Worm (Caenorhabditis elegans) whole organism, L2 larva: ENCODE data around the gene Y66A7A.9.

ENCODE experiments used
- C34F6.9 ChIP-seq: fragments of 150-350 bp; optimal IDR thresholded peaks from 2 replicates; lab custom pipeline; 2014; ENCODE audit warnings: missing biosample characterization, missing genetic modification characterization
- ZK546.5 ChIP-seq: sonication (generic microtip); optimal IDR thresholded peaks from 2 replicates; lab custom pipeline; 2017; ENCODE audit warnings: missing biosample characterization, missing genetic modification characterization
- aly-2 ChIP-seq: fragments of 150-350 bp; optimal IDR thresholded peaks from 2 replicates; lab custom pipeline; 2014; ENCODE audit warnings: missing biosample characterization, missing genetic modification characterization
- blmp-1 ChIP-seq: sonication (generic microtip); optimal IDR thresholded peaks from 2 replicates; lab custom pipeline; 2017; ENCODE audit warnings: missing genetic modification characterization, mild to moderate bottlenecking, missing compliant biosample characterization, antibody characterized with exemption, moderate library complexity; ENCODE audit not compliant: insufficient read depth
- crh-2 ChIP-seq: sonication (generic microtip); optimal IDR thresholded peaks from 2 replicates; lab custom pipeline; 2017; ENCODE audit warnings: missing biosample characterization, missing genetic modification characterization
- dmd-4 ChIP-seq: sonication (generic microtip); optimal IDR thresholded peaks from 2 replicates; lab custom pipeline; 2017; ENCODE audit warnings: missing biosample characterization, missing genetic modification characterization
- elt-1 ChIP-seq: fragments of 150-350 bp; optimal IDR thresholded peaks from 2 replicates; lab custom pipeline; 2014; ENCODE audit warnings: missing biosample characterization, missing genetic modification characterization
- elt-3 ChIP-seq: sonication (generic microtip); optimal IDR thresholded peaks from 2 replicates; lab custom pipeline; 2017; ENCODE audit warnings: missing biosample characterization, missing genetic modification characterization
- fos-1 ChIP-seq: fragments of 150-350 bp; optimal IDR thresholded peaks from 2 replicates; lab custom pipeline; 2014; ENCODE audit warnings: missing biosample characterization, missing genetic modification characterization
- gmeb-1 ChIP-seq: fragments of 150-350 bp; optimal IDR thresholded peaks from 2 replicates; lab custom pipeline; 2014; ENCODE audit warnings: missing biosample characterization, missing genetic modification characterization
- lin-11 ChIP-seq: fragments of 150-350 bp; sonication (generic microtip); optimal IDR thresholded peaks from 2 replicates; lab custom pipeline; 2014; ENCODE audit warnings: missing biosample characterization, missing genetic modification characterization, inconsistent platforms, mixed read lengths
- lin-13 ChIP-seq: fragments of 150-350 bp; optimal IDR thresholded peaks from 2 replicates; lab custom pipeline; 2014; ENCODE audit warnings: missing biosample characterization, missing genetic modification reagents, missing genetic modification characterization
- lin-39 ChIP-seq: fragments of 150-350 bp; optimal IDR thresholded peaks from 2 replicates; lab custom pipeline; 2014; ENCODE audit warnings: missing biosample characterization, missing genetic modification reagents, missing genetic modification characterization
- lsy-2 ChIP-seq, 2 experiments: fragments of 150-350 bp in 1 of 2; sonication (generic microtip) in 1 of 2; optimal IDR thresholded peaks; 2 replicates each; lab custom pipeline; 2014 to 2017; ENCODE audit warnings: missing biosample characterization in 2 of 2, missing genetic modification characterization in 2 of 2
- mbf-1 ChIP-seq: sonication (generic microtip); optimal IDR thresholded peaks from 2 replicates; lab custom pipeline; 2017; ENCODE audit warnings: missing biosample characterization, missing genetic modification characterization
- mdl-1 ChIP-seq, 2 experiments: fragments of 150-350 bp in 1 of 2; sonication (generic microtip) in 1 of 2; optimal IDR thresholded peaks; 2 replicates each; lab custom pipeline; 2017; ENCODE audit warnings: missing biosample characterization in 2 of 2, missing genetic modification characterization in 2 of 2
- nhr-11 ChIP-seq: fragments of 150-350 bp; optimal IDR thresholded peaks from 2 replicates; lab custom pipeline; 2014; ENCODE audit warnings: missing biosample characterization, missing genetic modification characterization
- nhr-12 ChIP-seq: fragments of 150-350 bp; optimal IDR thresholded peaks from 2 replicates; lab custom pipeline; 2014; ENCODE audit warnings: missing biosample characterization, missing genetic modification characterization
- nhr-129 ChIP-seq: fragments of 150-350 bp; optimal IDR thresholded peaks from 2 replicates; lab custom pipeline; 2014; ENCODE audit warnings: missing biosample characterization, missing genetic modification characterization
- nhr-21 ChIP-seq: fragments of 150-350 bp; optimal IDR thresholded peaks from 2 replicates; lab custom pipeline; 2014; ENCODE audit warnings: missing biosample characterization, missing genetic modification characterization
- nhr-23 ChIP-seq: fragments of 150-350 bp; optimal IDR thresholded peaks from 2 replicates; lab custom pipeline; 2014; ENCODE audit warnings: missing biosample characterization, missing genetic modification reagents, missing genetic modification characterization
- nhr-25 ChIP-seq: fragments of 150-350 bp; sonication (generic microtip); optimal IDR thresholded peaks from 3 replicates; lab custom pipeline; 2014; ENCODE audit warnings: missing biosample characterization, missing genetic modification characterization
- nhr-77 ChIP-seq: fragments of 150-350 bp; optimal IDR thresholded peaks from 2 replicates; lab custom pipeline; 2014; ENCODE audit warnings: missing biosample characterization, missing genetic modification characterization
- sem-4 ChIP-seq: fragments of 150-350 bp; optimal IDR thresholded peaks from 2 replicates; lab custom pipeline; 2014; ENCODE audit warnings: missing biosample characterization, missing genetic modification reagents, missing genetic modification characterization
- skn-1 ChIP-seq: sonication (generic microtip); optimal IDR thresholded peaks from 2 replicates; lab custom pipeline; 2017; ENCODE audit warnings: missing biosample characterization, missing genetic modification characterization
- sma-9 ChIP-seq, 2 experiments: fragments of 150-350 bp in 1 of 2; sonication (generic microtip) in 1 of 2; optimal IDR thresholded peaks; 2 replicates each; lab custom pipeline; 2014 to 2016; ENCODE audit warnings: missing genetic modification characterization in 2 of 2, mild to moderate bottlenecking in 1 of 2, missing biosample characterization in 1 of 2, missing compliant biosample characterization in 1 of 2, missing genetic modification reagents in 1 of 2, moderate library complexity in 1 of 2
- snpc-4 ChIP-seq: fragments of 150-350 bp; optimal IDR thresholded peaks from 2 replicates; lab custom pipeline; 2014; ENCODE audit warnings: missing biosample characterization, missing genetic modification characterization
- unc-55 ChIP-seq: fragments of 150-350 bp; sonication (generic microtip); optimal IDR thresholded peaks from 3 replicates; lab custom pipeline; 2014; ENCODE audit warnings: missing biosample characterization, missing genetic modification reagents, missing genetic modification characterization
- unc-62 ChIP-seq: fragments of 150-350 bp; optimal IDR thresholded peaks from 2 replicates; lab custom pipeline; 2014; ENCODE audit warnings: missing biosample characterization, missing genetic modification reagents, missing genetic modification characterization
- ztf-11 ChIP-seq: sonication (generic microtip); optimal IDR thresholded peaks from 2 replicates; lab custom pipeline; 2017; ENCODE audit warnings: missing biosample characterization, missing genetic modification characterization
- ztf-4 ChIP-seq: fragments of 150-350 bp; optimal IDR thresholded peaks from 2 replicates; lab custom pipeline; 2014; ENCODE audit warnings: missing biosample characterization, missing genetic modification characterization

Y66A7A.9 gene

ce11 chrIII:11565602-11566001, 46.7 kb downstream of the Y66A7A.9 start, which contains the start of gene Y66D12A.10:
Gene Y66D12A.10, plus strand, starts transcription at chrIII:11565874.
- TF ChIP-seq nhr-12 (no peak), nhr-129 (tag; lab: Kevin White, UChicago) (peak; percentile 34), skn-1 (no peak), snpc-4 (no peak), sem-4 (tag; lab: Kevin White, UChicago) (no peak), C34F6.9 (tag; lab: Kevin White, UChicago) (peak; percentile 52), crh-2 (no peak), unc-55 (GFP tag; lab: Kevin White, UChicago) (peak; percentile 62), unc-62 (no peak), nhr-21 (tag; lab: Kevin White, UChicago) (no peak), lin-39 (tag; lab: Kevin White, UChicago) (no peak), lin-13 (GFP tag; lab: Kevin White, UChicago) (peak; percentile 22), aly-2 (tag; lab: Kevin White, UChicago) (no peak), fos-1 (tag; lab: Kevin White, UChicago) (no peak), lsy-2 (tag; optimal IDR thresholded peaks at IDR 0.05; lab: Kevin White, UChicago) (peak in 1 of 2 experiments; percentile 54), elt-3 (tag; lab: Kevin White, UChicago) (no peak), mbf-1 (no peak), ztf-4 (tag; lab: Kevin White, UChicago) (no peak), gmeb-1 (tag; lab: Kevin White, UChicago) (peak; percentile 96)

ce11 chrIII:11563417-11563949, 48.8 kb downstream of the Y66A7A.9 start, which contains the start of gene Y66D12A.11:
Gene Y66D12A.11, plus strand, starts transcription at chrIII:11563467.
- TF ChIP-seq dmd-4 (tag; lab: Kevin White, UChicago) = no peak
- no peak for TF ChIP-seq sma-9 (GFP tag; optimal IDR thresholded peaks at IDR 0.05; lab: Kevin White, UChicago)
- TF ChIP-seq sma-9 (tag; optimal IDR thresholded peaks at IDR 0.05; lab: Kevin White, UChicago) = no peak
- no peak for TF ChIP-seq unc-55 (GFP tag; lab: Kevin White, UChicago)
- TF ChIP-seq nhr-21 (tag; lab: Kevin White, UChicago) = no peak
- no peak for TF ChIP-seq mdl-1 (tag; optimal IDR thresholded peaks at IDR 0.05; lab: Kevin White, UChicago)
- no peak for TF ChIP-seq aly-2 (tag; lab: Kevin White, UChicago)
- TF ChIP-seq nhr-23 = no peak
- no peak for TF ChIP-seq C34F6.9 (tag; lab: Kevin White, UChicago)
- TF ChIP-seq elt-1 (tag; lab: Kevin White, UChicago) = no peak
- no peak for TF ChIP-seq nhr-77 (tag; lab: Kevin White, UChicago)
- TF ChIP-seq ZK546.5 (tag; lab: Kevin White, UChicago) = no peak

ce11 chrIII:11561597-11561996, 50.7 kb downstream of the Y66A7A.9 start:
- TF ChIP-seq ztf-11 = no peak
- TF ChIP-seq lin-11 = no peak
- TF ChIP-seq nhr-11 (tag; lab: Kevin White, UChicago) = no peak
- no peak for TF ChIP-seq C34F6.9 (tag; lab: Kevin White, UChicago)
- TF ChIP-seq crh-2 = no peak
- no peak for TF ChIP-seq skn-1
- TF ChIP-seq blmp-1 (tag; lab: Kevin White, UChicago) = no peak
- no peak for TF ChIP-seq nhr-25 (tag; lab: Kevin White, UChicago)
